Fruit fly (Drosophila melanogaster): Measurements from ENCODE around the gene Pmi.

Pmi gene

DNA sequence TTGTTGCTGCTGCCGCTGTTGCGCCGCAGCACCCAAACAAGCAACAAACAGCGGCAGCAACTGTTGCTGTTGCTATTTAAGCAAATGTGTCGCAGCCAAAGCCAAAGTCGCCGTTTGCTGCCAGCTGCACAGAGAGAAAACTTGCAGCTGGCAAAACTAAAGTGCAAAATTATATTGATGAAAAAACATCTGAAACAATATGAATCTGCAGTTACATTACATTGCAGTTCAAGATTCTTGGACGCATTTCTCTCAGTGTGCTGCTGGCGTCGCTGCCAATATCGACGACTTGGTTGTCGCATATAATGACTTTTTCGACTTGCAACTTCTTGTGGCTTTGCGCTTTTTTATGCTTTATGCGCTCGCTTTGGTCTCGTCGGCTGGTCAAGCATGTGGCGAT, 54.4 kb downstream of the Pmi start (continued):
- TF ChIP-seq Sox15 (GFP tag; optimal IDR thresholded peaks at IDR 0.05) (peak; percentile 46), Lpt (GFP tag; optimal IDR thresholded peaks at IDR 0.05) (peak; percentile 94), CG8632 (GFP tag; optimal IDR thresholded peaks at IDR 0.05) (peak; percentile 43), Smox (GFP tag; optimal IDR thresholded peaks at IDR 0.05) (peak; percentile 34), CG11762 (GFP tag; optimal IDR thresholded peaks at IDR 0.05; ENCODE audit: insufficient read depth) (peak; percentile 79), salr (GFP tag; optimal IDR thresholded peaks at IDR 0.05) (peak; percentile 67 to 92), CG10631 (GFP tag; optimal IDR thresholded peaks at IDR 0.05) (peak; percentile 87), CG1621 (tag; optimal IDR thresholded peaks at IDR 0.05) (peak; percentile 67), CG11902 (GFP tag; optimal IDR thresholded peaks at IDR 0.05) (peak; percentile 33), CG6854 (GFP tag; optimal IDR thresholded peaks at IDR 0.05) (no peak), lz (GFP tag; optimal IDR thresholded peaks at IDR 0.05) (peak; percentile 59), CG11294 (GFP tag; IDR thresholded peaks at IDR 0.05) (peak; percentile 90), fd59A (GFP tag; optimal IDR thresholded peaks at IDR 0.05) (peak; percentile 77), Sox102F (GFP tag; optimal IDR thresholded peaks at IDR 0.05) (peak; percentile 34), Eip78C (GFP tag) (peak; percentile 95), CG10669 (GFP tag; optimal IDR thresholded peaks at IDR 0.05) (peak; percentile 80), Hr4 (GFP tag; optimal IDR thresholded peaks at IDR 0.05) (peak; percentile 97), CG7368 (GFP tag; optimal IDR thresholded peaks at IDR 0.05) (peak; percentile 84), CG15336 (GFP tag; IDR thresholded peaks at IDR 0.05) (peak; percentile 96), achi (GFP tag; optimal IDR thresholded peaks at IDR 0.05) (peak; percentile 87), CG3032 (tag; optimal IDR thresholded peaks at IDR 0.05) (peak; percentile 77), CG6163 (GFP tag; IDR thresholded peaks at IDR 0.05) (peak; percentile 97), net (GFP tag; optimal IDR thresholded peaks at IDR 0.05) (peak; percentile 88), CG6808 (GFP tag; optimal IDR thresholded peaks at IDR 0.05) (peak; percentile 71), Ets21C (GFP tag; optimal IDR thresholded peaks at IDR 0.05) (peak; percentile 0), dac (GFP tag; optimal IDR thresholded peaks at IDR 0.05) (peak; percentile 90), OdsH (GFP tag; optimal IDR thresholded peaks at IDR 0.05) (peak; percentile 91), dsx (GFP tag; optimal IDR thresholded peaks at IDR 0.05; ENCODE audit: poor library complexity, severe bottlenecking) (peak; percentile 73), Sox14 (GFP tag; optimal IDR thresholded peaks at IDR 0.05) (peak; percentile 89), Ets96B (tag; optimal IDR thresholded peaks at IDR 0.05) (peak; percentile 77), Eip75B (GFP tag; optimal IDR thresholded peaks at IDR 0.05) (peak; percentile 79), CG31627 (GFP tag; optimal IDR thresholded peaks at IDR 0.05) (peak; percentile 71), Gug (GFP tag; IDR thresholded peaks at IDR 0.05) (peak; percentile 95), Blimp-1 (GFP tag; optimal IDR thresholded peaks at IDR 0.05) (no peak), esn (GFP tag; optimal IDR thresholded peaks at IDR 0.05) (peak; percentile 59), eg (GFP tag; IDR thresholded peaks at IDR 0.05) (peak; percentile 98), pdm3 (GFP tag; optimal IDR thresholded peaks at IDR 0.05) (peak; percentile 91)

Measured in whole organism, prepupa.